Worm (Caenorhabditis elegans) whole organism, L2 larva: Measurements from ENCODE around the gene srh-283.

Experiments
- F13H6.1 ChIP-seq: sonication (generic microtip); optimal IDR thresholded peaks from 2 replicates; lab custom pipeline; 2016; ENCODE audit warnings: missing genetic modification characterization, missing compliant biosample characterization
- R02D3.7 ChIP-seq: fragments of 150-350 bp; optimal IDR thresholded peaks from 2 replicates; lab custom pipeline; 2014; ENCODE audit warnings: missing biosample characterization, missing genetic modification characterization
- Y55F3AM.14 ChIP-seq: fragments of 200-800 bp; sonication (Bioruptor generic); optimal IDR thresholded peaks from 2 replicates; lab custom pipeline; 2018; ENCODE audit warnings: mild to moderate bottlenecking, missing genetic modification characterization, missing compliant biosample characterization
- ZK546.5 ChIP-seq: sonication (generic microtip); optimal IDR thresholded peaks from 2 replicates; lab custom pipeline; 2017; ENCODE audit warnings: missing biosample characterization, missing genetic modification characterization
- alr-1 ChIP-seq: fragments of 150-350 bp; optimal IDR thresholded peaks from 2 replicates; lab custom pipeline; 2014; ENCODE audit warnings: missing biosample characterization, missing genetic modification characterization
- aly-2 ChIP-seq: fragments of 150-350 bp; optimal IDR thresholded peaks from 2 replicates; lab custom pipeline; 2014; ENCODE audit warnings: missing biosample characterization, missing genetic modification characterization
- ama-1 ChIP-seq: fragments of 150-350 bp; optimal IDR thresholded peaks from 2 replicates; lab custom pipeline; 2018; ENCODE audit warnings: inconsistent platforms
- blmp-1 ChIP-seq: sonication (generic microtip); optimal IDR thresholded peaks from 2 replicates; lab custom pipeline; 2017; ENCODE audit warnings: missing genetic modification characterization, mild to moderate bottlenecking, missing compliant biosample characterization, antibody characterized with exemption, moderate library complexity; ENCODE audit not compliant: insufficient read depth
- ceh-82 ChIP-seq: fragments of 150-350 bp; optimal IDR thresholded peaks from 2 replicates; lab custom pipeline; 2014; ENCODE audit warnings: missing biosample characterization, missing genetic modification characterization
- crh-2 ChIP-seq: sonication (generic microtip); optimal IDR thresholded peaks from 2 replicates; lab custom pipeline; 2017; ENCODE audit warnings: missing biosample characterization, missing genetic modification characterization
- dmd-4 ChIP-seq: sonication (generic microtip); optimal IDR thresholded peaks from 2 replicates; lab custom pipeline; 2017; ENCODE audit warnings: missing biosample characterization, missing genetic modification characterization
- egl-27 ChIP-seq: sonication (generic microtip); optimal IDR thresholded peaks from 3 replicates; lab custom pipeline; 2017; ENCODE audit warnings: missing biosample characterization, missing genetic modification reagents, missing genetic modification characterization
- fos-1 ChIP-seq: fragments of 150-350 bp; optimal IDR thresholded peaks from 2 replicates; lab custom pipeline; 2014; ENCODE audit warnings: missing biosample characterization, missing genetic modification characterization
- gmeb-1 ChIP-seq: fragments of 150-350 bp; optimal IDR thresholded peaks from 2 replicates; lab custom pipeline; 2014; ENCODE audit warnings: missing biosample characterization, missing genetic modification characterization
- lin-11 ChIP-seq: fragments of 150-350 bp; sonication (generic microtip); optimal IDR thresholded peaks from 2 replicates; lab custom pipeline; 2014; ENCODE audit warnings: missing biosample characterization, missing genetic modification characterization, inconsistent platforms, mixed read lengths
- lin-13 ChIP-seq: fragments of 150-350 bp; optimal IDR thresholded peaks from 2 replicates; lab custom pipeline; 2014; ENCODE audit warnings: missing biosample characterization, missing genetic modification reagents, missing genetic modification characterization
- lin-39 ChIP-seq: fragments of 150-350 bp; optimal IDR thresholded peaks from 2 replicates; lab custom pipeline; 2014; ENCODE audit warnings: missing biosample characterization, missing genetic modification reagents, missing genetic modification characterization
- lsy-2 ChIP-seq, 2 experiments: fragments of 150-350 bp in 1 of 2; sonication (generic microtip) in 1 of 2; optimal IDR thresholded peaks; 2 replicates each; lab custom pipeline; 2014 to 2017; ENCODE audit warnings: missing biosample characterization in 2 of 2, missing genetic modification characterization in 2 of 2
- mbf-1 ChIP-seq: sonication (generic microtip); optimal IDR thresholded peaks from 2 replicates; lab custom pipeline; 2017; ENCODE audit warnings: missing biosample characterization, missing genetic modification characterization
- mdl-1 ChIP-seq, 2 experiments: fragments of 150-350 bp in 1 of 2; sonication (generic microtip) in 1 of 2; optimal IDR thresholded peaks; 2 replicates each; lab custom pipeline; 2017; ENCODE audit warnings: missing biosample characterization in 2 of 2, missing genetic modification characterization in 2 of 2
- nhr-10 ChIP-seq: sonication (generic microtip); optimal IDR thresholded peaks from 2 replicates; lab custom pipeline; 2017; ENCODE audit warnings: missing biosample characterization, missing genetic modification characterization
- nhr-11 ChIP-seq: fragments of 150-350 bp; optimal IDR thresholded peaks from 2 replicates; lab custom pipeline; 2014; ENCODE audit warnings: missing biosample characterization, missing genetic modification characterization
- nhr-12 ChIP-seq: fragments of 150-350 bp; optimal IDR thresholded peaks from 2 replicates; lab custom pipeline; 2014; ENCODE audit warnings: missing biosample characterization, missing genetic modification characterization
- nhr-21 ChIP-seq: fragments of 150-350 bp; optimal IDR thresholded peaks from 2 replicates; lab custom pipeline; 2014; ENCODE audit warnings: missing biosample characterization, missing genetic modification characterization
- nhr-23 ChIP-seq: fragments of 150-350 bp; optimal IDR thresholded peaks from 2 replicates; lab custom pipeline; 2014; ENCODE audit warnings: missing biosample characterization, missing genetic modification reagents, missing genetic modification characterization
- nhr-237 ChIP-seq: fragments of 150-350 bp; optimal IDR thresholded peaks from 2 replicates; lab custom pipeline; 2014; ENCODE audit warnings: missing biosample characterization, missing genetic modification characterization
- nhr-6 ChIP-seq: fragments of 150-350 bp; optimal IDR thresholded peaks from 2 replicates; lab custom pipeline; 2014; ENCODE audit warnings: missing biosample characterization, missing genetic modification characterization
- nhr-77 ChIP-seq: fragments of 150-350 bp; optimal IDR thresholded peaks from 2 replicates; lab custom pipeline; 2014; ENCODE audit warnings: missing biosample characterization, missing genetic modification characterization
- sem-4 ChIP-seq: fragments of 150-350 bp; optimal IDR thresholded peaks from 2 replicates; lab custom pipeline; 2014; ENCODE audit warnings: missing biosample characterization, missing genetic modification reagents, missing genetic modification characterization
- skn-1 ChIP-seq: sonication (generic microtip); optimal IDR thresholded peaks from 2 replicates; lab custom pipeline; 2017; ENCODE audit warnings: missing biosample characterization, missing genetic modification characterization
- sma-3 ChIP-seq: sonication (generic microtip); optimal IDR thresholded peaks from 2 replicates; lab custom pipeline; 2016; ENCODE audit warnings: missing genetic modification reagents, missing genetic modification characterization, missing compliant biosample characterization
- sma-9 ChIP-seq, 2 experiments: fragments of 150-350 bp in 1 of 2; sonication (generic microtip) in 1 of 2; optimal IDR thresholded peaks; 2 replicates each; lab custom pipeline; 2014 to 2016; ENCODE audit warnings: missing genetic modification characterization in 2 of 2, mild to moderate bottlenecking in 1 of 2, missing biosample characterization in 1 of 2, missing compliant biosample characterization in 1 of 2, missing genetic modification reagents in 1 of 2, moderate library complexity in 1 of 2
- snpc-4 ChIP-seq: fragments of 150-350 bp; optimal IDR thresholded peaks from 2 replicates; lab custom pipeline; 2014; ENCODE audit warnings: missing biosample characterization, missing genetic modification characterization
- unc-39 ChIP-seq: fragments of 150-350 bp; optimal IDR thresholded peaks from 2 replicates; lab custom pipeline; 2014; ENCODE audit warnings: missing biosample characterization, missing genetic modification characterization
- unc-62 ChIP-seq: fragments of 150-350 bp; optimal IDR thresholded peaks from 2 replicates; lab custom pipeline; 2014; ENCODE audit warnings: missing biosample characterization, missing genetic modification reagents, missing genetic modification characterization
- zag-1 ChIP-seq: fragments of 150-350 bp; optimal IDR thresholded peaks from 2 replicates; lab custom pipeline; 2014; ENCODE audit warnings: missing biosample characterization, missing genetic modification characterization
- ztf-11 ChIP-seq: sonication (generic microtip); optimal IDR thresholded peaks from 2 replicates; lab custom pipeline; 2017; ENCODE audit warnings: missing biosample characterization, missing genetic modification characterization
- ztf-4 ChIP-seq: fragments of 150-350 bp; optimal IDR thresholded peaks from 2 replicates; lab custom pipeline; 2014; ENCODE audit warnings: missing biosample characterization, missing genetic modification characterization

The srh-283 gene

DNA sequence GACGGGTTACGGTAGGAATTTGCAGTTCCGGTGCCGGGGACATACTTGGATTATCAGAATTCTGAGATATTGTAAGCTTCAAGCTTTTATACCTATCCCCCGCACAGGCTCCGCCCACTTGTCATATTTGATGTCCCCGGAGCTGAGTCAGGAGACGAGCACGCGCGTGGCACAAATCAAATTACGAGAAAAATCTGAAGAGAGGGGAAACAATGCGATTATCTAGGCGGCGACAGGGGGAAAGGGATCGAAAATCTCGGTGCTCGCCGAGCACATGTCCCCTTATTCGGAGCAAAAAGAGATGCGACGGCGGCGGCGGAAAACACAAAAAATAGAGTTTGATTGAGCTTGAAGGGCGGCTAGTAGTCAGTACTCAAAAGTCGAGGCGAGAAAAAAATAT lies 16.0 kb upstream of the srh-283 start, which contains the start of gene R12G8.1:
Gene R12G8.1, minus strand, starts transcription at position 63 of the 400 bp plus-strand sequence.
- TF ChIP-seq sem-4: peak; percentile 5
- TF ChIP-seq F13H6.1: peak; percentile 33
- TF ChIP-seq ZK546.5 (tag; lab: Kevin White, UChicago): no peak
- TF ChIP-seq mdl-1 (tag; optimal IDR thresholded peaks at IDR 0.05; lab: Kevin White, UChicago): peak in 1 of 2 experiments; percentile 5
- peak; percentile 45 for TF ChIP-seq sma-9 (GFP tag; optimal IDR thresholded peaks at IDR 0.05; lab: Kevin White, UChicago)
- TF ChIP-seq sma-9 (tag; optimal IDR thresholded peaks at IDR 0.05; lab: Kevin White, UChicago): no peak

ce11 chrV:17752340-17752739 lies 12.8 kb upstream of the srh-283 start:
- no peak for TF ChIP-seq ceh-82 (tag; lab: Kevin White, UChicago)
- no peak for TF ChIP-seq lsy-2 (tag; optimal IDR thresholded peaks at IDR 0.05; lab: Kevin White, UChicago)
- peak; percentile 42 for TF ChIP-seq crh-2 (tag; lab: Kevin White, UChicago)
- TF ChIP-seq nhr-21 (tag; lab: Kevin White, UChicago): no peak
- TF ChIP-seq zag-1: no peak
- TF ChIP-seq skn-1 (tag; lab: Kevin White, UChicago): no peak
- TF ChIP-seq nhr-23 (tag; lab: Kevin White, UChicago): no peak
- TF ChIP-seq R02D3.7 (tag; lab: Kevin White, UChicago): no peak
- TF ChIP-seq sma-9 (GFP tag; optimal IDR thresholded peaks at IDR 0.05; lab: Kevin White, UChicago): peak; percentile 33
- no peak for TF ChIP-seq sma-9 (tag; optimal IDR thresholded peaks at IDR 0.05; lab: Kevin White, UChicago)
- TF ChIP-seq aly-2: no peak
- TF ChIP-seq fos-1 (tag; lab: Kevin White, UChicago): peak; percentile 75
- TF ChIP-seq mdl-1 (tag; optimal IDR thresholded peaks at IDR 0.05; lab: Kevin White, UChicago): no peak
- TF ChIP-seq blmp-1: no peak
- no peak for TF ChIP-seq nhr-10 (tag; lab: Kevin White, UChicago)
- TF ChIP-seq snpc-4 (tag; lab: Kevin White, UChicago): no peak
- peak; percentile 18 for TF ChIP-seq gmeb-1 (tag; lab: Kevin White, UChicago)
- TF ChIP-seq unc-39 (tag; lab: Kevin White, UChicago): no peak
- no peak for TF ChIP-seq lin-39 (tag; lab: Kevin White, UChicago)
- TF ChIP-seq nhr-12: no peak

DNA sequence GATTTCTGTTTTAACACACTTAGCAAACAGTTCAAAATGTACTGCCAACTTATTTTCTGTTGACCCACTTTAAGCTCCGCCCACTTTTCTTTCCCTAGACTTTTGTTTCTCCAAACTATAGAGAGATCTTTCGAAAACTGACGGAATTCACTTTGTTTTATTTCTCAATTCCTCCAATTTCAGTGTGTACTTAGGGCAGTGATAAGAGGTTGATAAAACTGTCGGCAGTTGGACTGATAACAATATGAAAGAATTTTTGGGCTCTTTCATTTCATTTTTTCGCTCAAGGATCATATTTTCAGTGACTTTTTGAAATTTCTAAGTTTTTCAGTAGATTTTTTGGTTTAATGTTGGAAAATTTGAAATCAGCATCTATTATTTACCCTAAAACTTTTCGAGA lies 10.1 kb upstream of the srh-283 start:
- TF ChIP-seq egl-27 (tag; lab: Kevin White, UChicago) (no peak), nhr-77 (tag; lab: Kevin White, UChicago) (no peak), alr-1 (tag; lab: Kevin White, UChicago) (no peak), unc-39 (tag; lab: Kevin White, UChicago) (no peak), unc-62 (GFP tag; lab: Kevin White, UChicago) (no peak), fos-1 (tag; lab: Kevin White, UChicago) (peak; percentile 59), dmd-4 (tag; lab: Kevin White, UChicago) (no peak), nhr-11 (no peak), nhr-237 (no peak), ama-1 (no peak), nhr-10 (tag; lab: Kevin White, UChicago) (no peak), ztf-11 (no peak), blmp-1 (no peak), nhr-6 (tag; lab: Kevin White, UChicago) (no peak), nhr-12 (no peak), sma-9 (GFP tag; optimal IDR thresholded peaks at IDR 0.05; lab: Kevin White, UChicago) (peak; percentile 38), sma-9 (tag; optimal IDR thresholded peaks at IDR 0.05; lab: Kevin White, UChicago) (no peak)
- TF ChIP-seq, all 48 proteins: peak for 2

DNA sequence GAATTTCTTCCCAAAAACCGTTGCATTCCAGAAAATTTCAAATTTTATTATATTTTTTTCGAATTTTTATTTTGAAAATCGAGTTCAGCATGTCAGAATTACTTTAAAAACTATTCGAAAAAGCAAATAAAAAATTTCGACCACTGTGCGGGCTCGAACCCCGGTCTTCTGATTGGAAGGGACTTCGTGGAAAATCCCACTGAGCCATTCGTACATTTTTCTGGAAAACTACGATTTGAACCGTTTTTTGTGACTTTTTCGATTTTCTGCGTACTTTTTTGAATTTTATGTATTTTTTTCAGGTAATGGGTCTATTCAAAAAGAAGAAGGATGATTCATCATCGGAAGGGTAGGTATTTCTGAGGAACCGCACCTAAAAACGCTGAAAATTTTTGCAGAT lies 9.6 kb upstream of the srh-283 start, which contains the start of gene pgp-9:
Gene pgp-9, plus strand, starts transcription at position 301 of the 400 bp plus-strand sequence.
- TF ChIP-seq nhr-11 (no peak), mbf-1 (no peak), ztf-4 (tag; lab: Kevin White, UChicago) (no peak), F13H6.1 (no peak), nhr-12 (no peak), sma-3 (no peak), Y55F3AM.14 (GFP tag; lab: Kevin White, UChicago) (no peak), aly-2 (no peak), dmd-4 (tag; lab: Kevin White, UChicago) (no peak), lin-13 (GFP tag; lab: Kevin White, UChicago) (no peak), mdl-1 (tag; optimal IDR thresholded peaks at IDR 0.05; lab: Kevin White, UChicago) (no peak), lin-11 (tag; lab: Kevin White, UChicago) (no peak), nhr-21 (tag; lab: Kevin White, UChicago) (no peak)
